Fruit fly (Drosophila melanogaster) whole organism, embryonic: ENCODE results near the gene Klp67A.

Experiments used
- B-H2 ChIP-seq: fragments of 200-800 bp; sonication (Bioruptor generic); optimal IDR thresholded peaks from 2 replicates; lab custom pipeline; 2018; ENCODE audit warnings: missing biosample characterization, mild to moderate bottlenecking, missing genetic modification characterization
- BEAF-32 ChIP-seq: fragments of 200-800 bp; sonication (Bioruptor generic); optimal IDR thresholded peaks from 3 replicates; lab custom pipeline; 2017; ENCODE audit warnings: missing biosample characterization, missing genetic modification characterization, mild to moderate bottlenecking, moderate library complexity, missing genetic modification reagents
- CG1024 ChIP-seq: fragments of 200-800 bp; sonication (Bioruptor generic); IDR thresholded peaks from 2 replicates; pipeline ENCODE4 v1.3.6; 2022; ENCODE audit warnings: missing biosample characterization, missing genetic modification characterization
- CG10654 ChIP-seq: fragments of 200-800 bp; sonication (Bioruptor generic); optimal IDR thresholded peaks from 2 replicates; lab custom pipeline; 2016; ENCODE audit warnings: missing biosample characterization, missing genetic modification characterization
- CG11247 ChIP-seq: fragments of 200-800 bp; sonication (Bioruptor generic); IDR thresholded peaks from 2 replicates; pipeline ENCODE4 v1.3.6; 2022; ENCODE audit warnings: missing biosample characterization, missing genetic modification characterization
- CG13775 ChIP-seq: fragments of 200-800 bp; sonication (Bioruptor generic); optimal IDR thresholded peaks from 3 replicates; lab custom pipeline; 2017; ENCODE audit warnings: missing biosample characterization, mild to moderate bottlenecking, missing genetic modification characterization
- CG30020 ChIP-seq: fragments of 200-800 bp; optimal IDR thresholded peaks from 2 replicates; lab custom pipeline; 2019; ENCODE audit warnings: missing biosample characterization, mild to moderate bottlenecking, missing genetic modification characterization, moderate library complexity
- CG32767 ChIP-seq: fragments of 200-800 bp; sonication (Bioruptor generic); IDR thresholded peaks from 2 replicates; pipeline ENCODE4 v1.3.6; 2022; ENCODE audit warnings: missing biosample characterization, missing genetic modification characterization
- CG3847 ChIP-seq: fragments of 200-800 bp; sonication (Bioruptor generic); IDR thresholded peaks from 2 replicates; pipeline ENCODE4 v1.3.6; 2022; ENCODE audit warnings: missing biosample characterization, missing genetic modification characterization
- CG4282 ChIP-seq: fragments of 200-800 bp; sonication (Bioruptor generic); optimal IDR thresholded peaks from 2 replicates; lab custom pipeline; 2016; ENCODE audit warnings: missing biosample characterization, missing genetic modification characterization
- CG43689 ChIP-seq: fragments of 200-800 bp; sonication (Bioruptor generic); IDR thresholded peaks from 2 replicates; pipeline ENCODE4 v1.3.6; 2022; ENCODE audit warnings: missing biosample characterization, missing genetic modification characterization
- CG4424 ChIP-seq: fragments of 200-800 bp; sonication (Bioruptor generic); optimal IDR thresholded peaks from 3 replicates; lab custom pipeline; 2016; ENCODE audit warnings: missing biosample characterization, missing genetic modification characterization
- CG4854 ChIP-seq: fragments of 200-800 bp; sonication (Bioruptor generic); optimal IDR thresholded peaks from 2 replicates; lab custom pipeline; 2016; ENCODE audit warnings: missing biosample characterization, missing genetic modification characterization, inconsistent platforms
- CG6689 ChIP-seq: fragments of 200-800 bp; sonication (Bioruptor generic); IDR thresholded peaks from 2 replicates; pipeline ENCODE4 v1.3.6; 2022; ENCODE audit warnings: missing biosample characterization, missing genetic modification characterization
- CG6791 ChIP-seq: fragments of 200-800 bp; sonication (Bioruptor generic); IDR thresholded peaks from 3 replicates; pipeline ENCODE4 v1.3.6; 2022; ENCODE audit warnings: missing biosample characterization, missing genetic modification characterization; ENCODE audit not compliant: partially characterized antibody
- CG7271 ChIP-seq: fragments of 200-800 bp; sonication (Bioruptor generic); optimal IDR thresholded peaks from 2 replicates; lab custom pipeline; 2018; ENCODE audit warnings: missing biosample characterization, mild to moderate bottlenecking, missing genetic modification characterization, moderate library complexity
- CG7928 ChIP-seq: fragments of 200-800 bp; sonication (Bioruptor generic); optimal IDR thresholded peaks from 2 replicates; lab custom pipeline; 2017; ENCODE audit warnings: missing biosample characterization, mild to moderate bottlenecking, missing genetic modification characterization
- CG8388 ChIP-seq: fragments of 200-800 bp; sonication (Bioruptor generic); optimal IDR thresholded peaks from 2 replicates; lab custom pipeline; 2019; ENCODE audit warnings: missing biosample characterization, mild to moderate bottlenecking, missing genetic modification characterization, moderate library complexity
- CG9727 ChIP-seq: fragments of 200-800 bp; sonication (Bioruptor generic); optimal IDR thresholded peaks from 3 replicates; lab custom pipeline; 2017; ENCODE audit warnings: missing biosample characterization, mild to moderate bottlenecking, missing genetic modification characterization
- CG9797 ChIP-seq: fragments of 200-800 bp; sonication (Bioruptor generic); optimal IDR thresholded peaks from 3 replicates; lab custom pipeline; 2018; ENCODE audit warnings: missing biosample characterization, mild to moderate bottlenecking, missing genetic modification characterization
- D ChIP-seq, 2 experiments: fragments of 200-800 bp in 1 of 2; fragments of >200 bp in 1 of 2; sonication (Bioruptor generic) in 1 of 2; optimal IDR thresholded peaks; 2 replicates in 1 of 2; 3 replicates in 1 of 2; lab custom pipeline; 2017; ENCODE audit warnings: mild to moderate bottlenecking in 1 of 2, missing biosample characterization in 1 of 2, missing genetic modification characterization in 1 of 2, missing genetic modification reagents in 1 of 2
- Dbx ChIP-seq: fragments of 200-800 bp; sonication (Bioruptor generic); IDR thresholded peaks from 3 replicates; pipeline ENCODE4 v1.3.6; 2022; ENCODE audit warnings: missing biosample characterization, missing genetic modification characterization
- Doc2 ChIP-seq: fragments of 200-800 bp; sonication (Bioruptor generic); IDR thresholded peaks from 2 replicates; pipeline ENCODE4 v1.3.6; 2022; ENCODE audit warnings: missing biosample characterization, missing genetic modification characterization
- Dp ChIP-seq: fragments of 200-800 bp; sonication (Bioruptor generic); optimal IDR thresholded peaks from 2 replicates; lab custom pipeline; 2018; ENCODE audit warnings: missing biosample characterization, mild to moderate bottlenecking, missing genetic modification characterization, moderate library complexity
- Elba2 ChIP-seq: fragments of 200-800 bp; sonication (Bioruptor generic); optimal IDR thresholded peaks from 3 replicates; lab custom pipeline; 2016; ENCODE audit warnings: missing biosample characterization, missing genetic modification characterization
- Fer1 ChIP-seq: fragments of 200-800 bp; sonication (Bioruptor generic); optimal IDR thresholded peaks from 2 replicates; lab custom pipeline; 2017; ENCODE audit warnings: missing biosample characterization, mild to moderate bottlenecking, missing genetic modification characterization
- HLH4C ChIP-seq: fragments of 200-800 bp; sonication (Bioruptor generic); IDR thresholded peaks from 3 replicates; pipeline ENCODE4 v1.3.6; 2022; ENCODE audit warnings: missing biosample characterization, missing genetic modification characterization; ENCODE audit not compliant: partially characterized antibody
- HmgZ ChIP-seq: fragments of 200-800 bp; sonication (Bioruptor generic); optimal IDR thresholded peaks from 2 replicates; lab custom pipeline; 2018; ENCODE audit warnings: missing biosample characterization, mild to moderate bottlenecking, missing genetic modification characterization
- Jarid2 ChIP-seq: fragments of 200-800 bp; sonication (Bioruptor generic); optimal IDR thresholded peaks from 3 replicates; lab custom pipeline; 2017; ENCODE audit warnings: mild to moderate bottlenecking, missing biosample characterization, missing genetic modification reagents, missing genetic modification characterization
- Lhr ChIP-seq: fragments of 200-800 bp; sonication (Bioruptor generic); optimal IDR thresholded peaks from 3 replicates; lab custom pipeline; 2017; ENCODE audit warnings: mild to moderate bottlenecking, missing biosample characterization, missing genetic modification reagents, missing genetic modification characterization
- Lpt ChIP-seq: fragments of >200 bp; optimal IDR thresholded peaks from 2 replicates; lab custom pipeline; 2018; ENCODE audit warnings: missing biosample characterization, missing genetic modification characterization
- Med ChIP-seq: fragments of 200-800 bp; sonication (Bioruptor generic); peaks from one replicate; lab custom pipeline; 2016; ENCODE audit warnings: missing biosample characterization, missing genetic modification characterization, mild to moderate bottlenecking, inconsistent platforms, moderate library complexity
- Opbp ChIP-seq: fragments of 200-800 bp; sonication (Bioruptor generic); IDR thresholded peaks from 3 replicates; pipeline ENCODE4 v1.3.6; 2022; ENCODE audit warnings: missing biosample characterization, missing genetic modification characterization; ENCODE audit not compliant: partially characterized antibody
- Sox102F ChIP-seq: fragments of 200-800 bp; sonication (Bioruptor generic); optimal IDR thresholded peaks from 2 replicates; lab custom pipeline; 2018; ENCODE audit warnings: missing biosample characterization, mild to moderate bottlenecking, missing genetic modification characterization, moderate library complexity
- Stat92E ChIP-seq, 3 experiments: fragments of >200 bp in 2 of 3; fragments of 200-800 bp in 1 of 3; sonication (Bioruptor generic) in 1 of 3; optimal IDR thresholded peaks; 2 replicates each; lab custom pipeline; 2017 to 2019; ENCODE audit warnings: missing biosample characterization in 3 of 3, missing genetic modification characterization in 3 of 3, mild to moderate bottlenecking in 1 of 3, moderate library complexity in 1 of 3
- cad ChIP-seq: fragments of >200 bp; optimal IDR thresholded peaks from 2 replicates; lab custom pipeline; 2017; ENCODE audit warnings: missing biosample characterization, missing genetic modification characterization
- caup ChIP-seq: fragments of 200-800 bp; sonication (Bioruptor generic); optimal IDR thresholded peaks from 3 replicates; lab custom pipeline; 2017; ENCODE audit warnings: missing biosample characterization, mild to moderate bottlenecking, missing genetic modification characterization, moderate library complexity; ENCODE audit not compliant: severe bottlenecking
- dan ChIP-seq: fragments of 200-800 bp; sonication (Bioruptor generic); IDR thresholded peaks from 2 replicates; pipeline ENCODE4 v1.3.6; 2022; ENCODE audit warnings: missing biosample characterization, missing genetic modification characterization
- ewg ChIP-seq: fragments of 200-800 bp; sonication (Bioruptor generic); optimal IDR thresholded peaks from 3 replicates; lab custom pipeline; 2017; ENCODE audit warnings: mild to moderate bottlenecking, missing biosample characterization, missing genetic modification reagents, missing genetic modification characterization
- fd102C ChIP-seq: fragments of 200-800 bp; sonication (Bioruptor generic); optimal IDR thresholded peaks from 2 replicates; lab custom pipeline; 2018; ENCODE audit warnings: missing biosample characterization, mild to moderate bottlenecking, missing genetic modification characterization, moderate library complexity
- grau ChIP-seq: fragments of 200-800 bp; optimal IDR thresholded peaks from 3 replicates; lab custom pipeline; 2019; ENCODE audit warnings: missing biosample characterization, mild to moderate bottlenecking, missing genetic modification characterization, moderate library complexity
- gro ChIP-seq: fragments of 200-800 bp; sonication (Bioruptor generic); optimal IDR thresholded peaks from 2 replicates; lab custom pipeline; 2016; ENCODE audit warnings: missing biosample characterization, missing genetic modification characterization
- jumu ChIP-seq: fragments of 200-800 bp; sonication (Bioruptor generic); optimal IDR thresholded peaks from 3 replicates; lab custom pipeline; 2016; ENCODE audit warnings: missing biosample characterization, missing genetic modification characterization
- kay ChIP-seq: fragments of 200-800 bp; sonication (Bioruptor generic); optimal IDR thresholded peaks from 2 replicates; lab custom pipeline; 2016; ENCODE audit warnings: missing biosample characterization, missing genetic modification characterization
- rib ChIP-seq: fragments of 200-800 bp; sonication (Bioruptor generic); IDR thresholded peaks from 2 replicates; pipeline ENCODE4 v1.3.6; 2022; ENCODE audit warnings: missing biosample characterization, missing genetic modification characterization
- row ChIP-seq: fragments of 200-800 bp; sonication (Bioruptor generic); IDR thresholded peaks from 3 replicates; pipeline ENCODE4 v1.3.6; 2022; ENCODE audit warnings: missing biosample characterization, missing genetic modification characterization
- sim ChIP-seq: fragments of 200-800 bp; sonication (Bioruptor generic); IDR thresholded peaks from 2 replicates; pipeline ENCODE4 v1.3.6; 2022; ENCODE audit warnings: missing biosample characterization, missing genetic modification characterization
- tll ChIP-seq, 2 experiments: fragments of 200-800 bp in 1 of 2; fragments of >200 bp in 1 of 2; sonication (Bioruptor generic) in 1 of 2; optimal IDR thresholded peaks; 2 replicates each; lab custom pipeline; 2017 to 2019; ENCODE audit warnings: missing biosample characterization in 2 of 2, missing genetic modification characterization in 2 of 2, mild to moderate bottlenecking in 1 of 2, moderate library complexity in 1 of 2

Klp67A gene

dm6 chr3L:9399013-9399750, 32.3 kb upstream of the Klp67A start, which contains the start of gene CG4080 (continued):
- peak; percentile 33 for TF ChIP-seq caup (GFP tag; lab: Kevin White, UChicago)
- no peak for TF ChIP-seq CG7271 (tag; lab: Kevin White, UChicago)
- no peak for TF ChIP-seq cad (GFP tag; lab: Kevin White, UChicago)
- no peak for TF ChIP-seq rib (GFP tag; lab: Robert Waterston, UW)
- TF ChIP-seq CG10654 (GFP tag; lab: Kevin White, UChicago): no peak
- no peak for TF ChIP-seq CG9727 (GFP tag; lab: Kevin White, UChicago)
- TF ChIP-seq kay (GFP tag; lab: Kevin White, UChicago): no peak
- no peak for TF ChIP-seq CG32767 (GFP tag; lab: Robert Waterston, UW)
- TF ChIP-seq Elba2 (GFP tag; lab: Kevin White, UChicago): no peak
- TF ChIP-seq CG6791: peak; percentile 65; the same call in 1 of the 3 replicates
- TF ChIP-seq CG4424 (GFP tag; lab: Kevin White, UChicago): peak; percentile 8
- TF ChIP-seq grau (tag; lab: Kevin White, UChicago): peak; percentile 51
- peak; percentile 61 for TF ChIP-seq B-H2 (GFP tag; lab: Kevin White, UChicago)
- TF ChIP-seq CG13775 (GFP tag; lab: Kevin White, UChicago): peak; percentile 6
- TF ChIP-seq CG43689 (GFP tag; lab: Robert Waterston, UW): no peak
- TF ChIP-seq Opbp (GFP tag; lab: Robert Waterston, UW): peak; percentile 65; the same call in 1 of the 3 replicates
- TF ChIP-seq Sox102F (GFP tag; lab: Kevin White, UChicago): no peak
- peak; percentile 86 for TF ChIP-seq Jarid2 (GFP tag; lab: Kevin White, UChicago)
- peak; percentile 3 for TF ChIP-seq ewg (GFP tag; lab: Kevin White, UChicago)
- no peak for TF ChIP-seq CG8388
- peak; percentile 81 for TF ChIP-seq Med (GFP tag; lab: Kevin White, UChicago)
- peak; percentile 60 for TF ChIP-seq CG30020 (tag; lab: Kevin White, UChicago)
- peak; percentile 96 for TF ChIP-seq CG9797 (GFP tag; lab: Kevin White, UChicago)
- no peak for TF ChIP-seq D (optimal IDR thresholded peaks at IDR 0.05; lab: Kevin White, UChicago)
- no peak for TF ChIP-seq D (GFP tag; optimal IDR thresholded peaks at IDR 0.05; lab: Kevin White, UChicago)
- TF ChIP-seq Lhr (GFP tag; lab: Kevin White, UChicago): peak; percentile 81
- 0 out of 2 replicates have a peak, but pooled peaks have one; percentile 18 for TF ChIP-seq CG6689
- no peak for TF ChIP-seq Lpt (GFP tag; lab: Kevin White, UChicago)
- TF ChIP-seq CG4854 (GFP tag; lab: Kevin White, UChicago): peak; percentile 11
- TF ChIP-seq CG1024 (GFP tag; lab: Robert Waterston, UW): no peak
- no peak for TF ChIP-seq fd102C (GFP tag; lab: Kevin White, UChicago)
- no peak for TF ChIP-seq sim
- no peak for TF ChIP-seq CG7928 (GFP tag; lab: Kevin White, UChicago)
- TF ChIP-seq CG4282: no peak
- peak; percentile 70 for TF ChIP-seq row (GFP tag; lab: Robert Waterston, UW)
- TF ChIP-seq dan (GFP tag; lab: Robert Waterston, UW): no peak
- peak; percentile 18; the same call in 1 of the 2 replicates for TF ChIP-seq CG3847
- TF ChIP-seq CG11247 (GFP tag; lab: Robert Waterston, UW): no peak
- no peak for TF ChIP-seq tll (GFP tag; optimal IDR thresholded peaks at IDR 0.05; lab: Kevin White, UChicago)
- TF ChIP-seq Dbx: peak; percentile 29; the same call in 1 of the 3 replicates
- no peak for TF ChIP-seq jumu (GFP tag; lab: Kevin White, UChicago)
- peak in 1 of 3 experiments; percentile 17 for TF ChIP-seq Stat92E (GFP tag; optimal IDR thresholded peaks at IDR 0.05; lab: Kevin White, UChicago)
- TF ChIP-seq Doc2 (GFP tag; lab: Robert Waterston, UW): no peak
- no peak for TF ChIP-seq gro (GFP tag; lab: Kevin White, UChicago)
- peak; percentile 19 for TF ChIP-seq Fer1
- TF ChIP-seq HLH4C (GFP tag; lab: Robert Waterston, UW): peak; percentile 73
- TF ChIP-seq BEAF-32 (GFP tag; lab: Kevin White, UChicago): peak; percentile 86
- peak; percentile 63 for TF ChIP-seq HmgZ (tag; lab: Kevin White, UChicago)
- peak; percentile 34 for TF ChIP-seq Dp (GFP tag; lab: Kevin White, UChicago)
